Worm (Caenorhabditis elegans): ENCODE results near the gene F21H7.12.

ce11 chrV:16202618-16203017 lies 27.3 kb upstream of the F21H7.12 start, which contains the start of gene F11A5.18:
- TF ChIP-seq ceh-82 (tag; optimal IDR thresholded peaks at IDR 0.05) (no peak), hlh-30 (tag; optimal IDR thresholded peaks at IDR 0.05; ENCODE audit: insufficient read depth) (no peak), ztf-11 (tag; optimal IDR thresholded peaks at IDR 0.05) (no peak), dve-1 (tag; optimal IDR thresholded peaks at IDR 0.05; ENCODE audit: insufficient read depth) (no peak), snpc-1.2 (GFP tag; IDR thresholded peaks at IDR 0.05) (no peak), skn-1 (tag; optimal IDR thresholded peaks at IDR 0.05) (no peak), lin-15B (tag; optimal IDR thresholded peaks at IDR 0.05) (no peak), ceh-28 (tag; optimal IDR thresholded peaks at IDR 0.05) (no peak)

All from whole organism, L4 larva.